Worm (Caenorhabditis elegans) whole organism, L2 larva: ENCODE data around the gene rheb-1.

Experiments used
- F13H6.1 ChIP-seq: sonication (generic microtip); optimal IDR thresholded peaks from 2 replicates; lab custom pipeline; 2016; ENCODE audit warnings: missing genetic modification characterization, missing compliant biosample characterization
- gmeb-1 ChIP-seq: fragments of 150-350 bp; optimal IDR thresholded peaks from 2 replicates; lab custom pipeline; 2014; ENCODE audit warnings: missing biosample characterization, missing genetic modification characterization
- mab-5 ChIP-seq: fragments of 150-350 bp; optimal IDR thresholded peaks from 2 replicates; lab custom pipeline; 2014; ENCODE audit warnings: missing biosample characterization, missing genetic modification characterization
- mdl-1 ChIP-seq, 2 experiments: fragments of 150-350 bp in 1 of 2; sonication (generic microtip) in 1 of 2; optimal IDR thresholded peaks; 2 replicates each; lab custom pipeline; 2017; ENCODE audit warnings: missing biosample characterization in 2 of 2, missing genetic modification characterization in 2 of 2
- nhr-77 ChIP-seq: fragments of 150-350 bp; optimal IDR thresholded peaks from 2 replicates; lab custom pipeline; 2014; ENCODE audit warnings: missing biosample characterization, missing genetic modification characterization
- snpc-4 ChIP-seq: fragments of 150-350 bp; optimal IDR thresholded peaks from 2 replicates; lab custom pipeline; 2014; ENCODE audit warnings: missing biosample characterization, missing genetic modification characterization
- unc-39 ChIP-seq: fragments of 150-350 bp; optimal IDR thresholded peaks from 2 replicates; lab custom pipeline; 2014; ENCODE audit warnings: missing biosample characterization, missing genetic modification characterization
- zag-1 ChIP-seq: fragments of 150-350 bp; optimal IDR thresholded peaks from 2 replicates; lab custom pipeline; 2014; ENCODE audit warnings: missing biosample characterization, missing genetic modification characterization

DNA sequence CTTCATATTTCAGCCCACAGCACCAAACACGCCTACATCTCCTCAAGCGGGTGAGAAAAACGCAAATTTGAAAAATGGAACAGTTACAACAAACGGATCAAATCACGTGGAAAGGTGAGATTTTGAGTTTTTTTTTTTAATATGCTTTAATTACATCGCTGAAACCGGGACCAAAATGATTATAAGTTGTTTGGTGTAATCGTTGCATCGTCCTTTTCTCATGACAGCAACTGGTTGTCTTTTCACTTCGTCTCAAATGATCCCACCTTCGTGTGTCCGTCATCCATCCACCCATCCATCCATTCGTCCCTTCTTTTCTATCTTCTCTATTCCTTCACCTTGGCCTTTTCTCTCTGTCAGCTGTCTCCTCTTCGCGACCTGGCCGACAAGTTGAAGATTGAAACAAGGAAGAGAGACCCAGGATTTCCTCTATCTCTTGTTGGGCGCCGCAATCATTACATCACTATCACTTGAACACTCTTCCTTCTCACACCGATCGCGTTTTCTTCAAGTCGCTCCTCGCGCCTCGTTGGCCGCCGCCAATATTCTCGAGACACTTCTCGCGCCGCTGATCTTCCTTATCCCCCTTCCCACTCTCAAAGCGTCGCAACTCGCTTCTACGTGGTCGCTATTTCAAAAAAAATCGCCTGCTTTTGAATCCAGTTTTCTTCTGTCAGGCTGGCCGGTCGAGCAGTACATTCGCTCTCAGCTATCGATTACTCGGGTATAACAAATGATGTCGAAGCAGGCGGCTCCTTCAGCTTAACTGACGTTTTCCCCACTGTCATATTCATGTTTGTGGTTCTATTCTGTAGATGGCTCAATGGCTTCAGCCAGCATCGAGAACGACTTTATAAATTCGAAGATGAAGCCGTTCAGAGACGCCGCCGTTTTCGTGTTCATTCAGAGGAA lies 1.6 kb upstream of the rheb-1 start:
- no peak for TF ChIP-seq unc-39
- TF ChIP-seq nhr-77 (tag; lab: Kevin White, UChicago) = no peak
- TF ChIP-seq F13H6.1 (tag; lab: Kevin White, UChicago) = peak; percentile 75
- no peak for TF ChIP-seq mdl-1 (tag; optimal IDR thresholded peaks at IDR 0.05; lab: Kevin White, UChicago)
- TF ChIP-seq gmeb-1 (tag; lab: Kevin White, UChicago) = no peak
- TF ChIP-seq snpc-4 (tag; lab: Kevin White, UChicago) = no peak
- TF ChIP-seq mab-5 (tag; lab: Kevin White, UChicago) = peak; percentile 10
- no peak for TF ChIP-seq zag-1 (tag; lab: Kevin White, UChicago)
